Worm (Caenorhabditis elegans) whole organism, late embryonic: Measurements from ENCODE around the gene col-150.

Experiments
- ama-1 ChIP-seq: fragments of 150-350 bp; optimal IDR thresholded peaks from 2 replicates; lab custom pipeline; 2014
- hlh-6 ChIP-seq: sonication (generic microtip); optimal IDR thresholded peaks from 2 replicates; lab custom pipeline; 2016; ENCODE audit warnings: missing genotype, missing genetic modification characterization, missing compliant biosample characterization
- nhr-11 ChIP-seq: fragments of 150-350 bp; optimal IDR thresholded peaks from 2 replicates; lab custom pipeline; 2014; ENCODE audit warnings: missing biosample characterization, missing genetic modification characterization

DNA sequence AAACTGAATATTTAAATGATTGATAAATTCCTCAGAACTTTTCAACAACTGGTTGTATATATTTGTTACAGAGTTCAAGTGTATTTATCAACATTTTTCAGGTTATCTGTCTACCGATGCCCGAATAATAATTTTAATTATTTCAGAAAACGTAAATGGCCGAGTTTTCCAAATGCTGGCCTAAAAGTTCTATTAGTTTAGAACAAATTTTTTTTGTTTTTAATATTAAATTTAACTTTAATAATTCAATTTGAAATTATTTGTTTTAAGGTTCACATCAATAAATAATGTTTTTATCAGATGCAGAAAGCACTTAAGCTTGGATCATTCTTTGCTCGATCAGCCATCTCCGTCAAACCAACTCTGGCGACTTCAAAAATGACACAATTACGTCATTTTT, 19.9 kb upstream of the col-150 start, which contains the start of gene trx-2:
- no peak for TF ChIP-seq ama-1 (lab: Kevin White, UChicago)
- TF ChIP-seq hlh-6 (tag; lab: Kevin White, UChicago), result no peak
- TF ChIP-seq nhr-11, result no peak
